Fruit fly (Drosophila melanogaster) whole organism, embryonic: ENCODE measurements around the gene Coq5.
A peak's percentile ranks its signal among the peaks of the same experiment; 100 is the strongest.

Experiments
- Ada2b ChIP-seq: fragments of 200-800 bp; sonication (Bioruptor generic); IDR thresholded peaks from 2 replicates; pipeline ENCODE4 v1.3.6; 2022; ENCODE audit warnings: missing biosample characterization, missing genetic modification characterization
- Awh ChIP-seq: fragments of 200-800 bp; sonication (Bioruptor generic); IDR thresholded peaks from 2 replicates; pipeline ENCODE4, ENCODE4 v1.3.6; 2022; ENCODE audit warnings: missing biosample characterization, missing genetic modification characterization
- Bdp1 ChIP-seq: fragments of 200-800 bp; sonication (Bioruptor generic); optimal IDR thresholded peaks from 3 replicates; lab custom pipeline; 2016; ENCODE audit warnings: missing biosample characterization, missing genetic modification characterization
- CG11398 ChIP-seq: fragments of 200-800 bp; sonication (Bioruptor generic); optimal IDR thresholded peaks from 2 replicates; lab custom pipeline; 2016; ENCODE audit warnings: missing biosample characterization, missing genetic modification characterization
- CG1529 ChIP-seq: fragments of 200-800 bp; sonication (Bioruptor generic); optimal IDR thresholded peaks from 3 replicates; lab custom pipeline; 2018; ENCODE audit warnings: missing biosample characterization, missing genetic modification characterization
- CG1602 ChIP-seq: fragments of 200-800 bp; sonication (Bioruptor generic); optimal IDR thresholded peaks from 3 replicates; lab custom pipeline; 2016; ENCODE audit warnings: missing biosample characterization, missing genetic modification characterization
- CG17186 ChIP-seq: fragments of 200-800 bp; sonication (Bioruptor generic); optimal IDR thresholded peaks from 3 replicates; lab custom pipeline; 2017; ENCODE audit warnings: missing biosample characterization, missing genetic modification reagents, missing genetic modification characterization
- CG17328 ChIP-seq: fragments of 200-800 bp; sonication (Bioruptor generic); IDR thresholded peaks from 2 replicates; pipeline ENCODE4 v1.3.6; 2022; ENCODE audit warnings: missing biosample characterization, missing genetic modification characterization
- CG2199 ChIP-seq: fragments of 200-800 bp; sonication (Bioruptor generic); IDR thresholded peaks from 3 replicates; pipeline ENCODE4 v1.3.6; 2022; ENCODE audit warnings: missing biosample characterization, missing genetic modification characterization
- CG30431 ChIP-seq: fragments of 200-800 bp; sonication (Bioruptor generic); optimal IDR thresholded peaks from 2 replicates; lab custom pipeline; 2017; ENCODE audit warnings: missing biosample characterization, missing genetic modification characterization
- CG32532 ChIP-seq: fragments of 200-800 bp; sonication (Bioruptor generic); IDR thresholded peaks from 2 replicates; pipeline ENCODE4 v1.3.6; 2022; ENCODE audit warnings: missing biosample characterization, missing genetic modification characterization
- CG34224 ChIP-seq: fragments of 200-800 bp; sonication (Bioruptor generic); IDR thresholded peaks from 3 replicates; pipeline ENCODE4 v1.3.6; 2022; ENCODE audit warnings: missing biosample characterization, missing genetic modification characterization; ENCODE audit not compliant: partially characterized antibody
- CG34376 ChIP-seq: fragments of 200-800 bp; sonication (Bioruptor generic); optimal IDR thresholded peaks from 2 replicates; lab custom pipeline; 2018; ENCODE audit warnings: missing biosample characterization, mild to moderate bottlenecking, missing genetic modification characterization
- CG4360 ChIP-seq: fragments of 200-800 bp; sonication (Bioruptor generic); IDR thresholded peaks from 2 replicates; pipeline ENCODE4 v1.3.6; 2022; ENCODE audit warnings: missing biosample characterization, missing genetic modification characterization
- CG4820 ChIP-seq: fragments of 200-800 bp; sonication (Bioruptor generic); optimal IDR thresholded peaks from 3 replicates; lab custom pipeline; 2016; ENCODE audit warnings: missing biosample characterization, missing genetic modification characterization
- CG5180 ChIP-seq: fragments of 200-800 bp; sonication (Bioruptor generic); optimal IDR thresholded peaks from 3 replicates; lab custom pipeline; 2017; ENCODE audit warnings: missing biosample characterization, missing genetic modification characterization, mild to moderate bottlenecking, moderate library complexity, missing genetic modification reagents
- CG7372 ChIP-seq: fragments of 200-800 bp; sonication (Bioruptor generic); IDR thresholded peaks from 2 replicates; pipeline ENCODE4 v1.3.6; 2022; ENCODE audit warnings: missing biosample characterization, missing genetic modification characterization
- CG8388 ChIP-seq: fragments of 200-800 bp; sonication (Bioruptor generic); optimal IDR thresholded peaks from 2 replicates; lab custom pipeline; 2019; ENCODE audit warnings: missing biosample characterization, mild to moderate bottlenecking, missing genetic modification characterization, moderate library complexity
- CG8924 ChIP-seq: fragments of 200-800 bp; optimal IDR thresholded peaks from 3 replicates; lab custom pipeline; 2019; ENCODE audit warnings: missing biosample characterization, mild to moderate bottlenecking, missing genetic modification characterization, moderate library complexity
- Camta ChIP-seq: fragments of 200-800 bp; sonication (Bioruptor generic); optimal IDR thresholded peaks from 2 replicates; lab custom pipeline; 2016; ENCODE audit warnings: missing biosample characterization, missing genetic modification characterization
- Dad ChIP-seq: fragments of 200-800 bp; sonication (Bioruptor generic); optimal IDR thresholded peaks from 3 replicates; lab custom pipeline; 2016; ENCODE audit warnings: missing biosample characterization, missing genetic modification characterization
- E2f1 ChIP-seq: fragments of 200-800 bp; sonication (Bioruptor generic); IDR thresholded peaks from 2 replicates; pipeline ENCODE4 v1.3.6; 2022; ENCODE audit warnings: missing biosample characterization, missing genetic modification characterization
- Hey ChIP-seq: fragments of 200-800 bp; sonication (Bioruptor generic); optimal IDR thresholded peaks from 3 replicates; lab custom pipeline; 2018; ENCODE audit warnings: missing biosample characterization, mild to moderate bottlenecking, missing genetic modification characterization
- Med ChIP-seq: fragments of 200-800 bp; sonication (Bioruptor generic); peaks from one replicate; lab custom pipeline; 2016; ENCODE audit warnings: missing biosample characterization, missing genetic modification characterization, mild to moderate bottlenecking, inconsistent platforms, moderate library complexity
- Pdp1 ChIP-seq, 2 experiments: fragments of 200-800 bp; sonication (Bioruptor generic); optimal IDR thresholded peaks; 3 replicates each; lab custom pipeline; 2016; ENCODE audit warnings: missing biosample characterization in 2 of 2, missing genetic modification characterization in 2 of 2, mild to moderate bottlenecking in 1 of 2, moderate library complexity in 1 of 2
- Scr ChIP-seq: fragments of 200-800 bp; sonication (Bioruptor generic); IDR thresholded peaks from 2 replicates; pipeline ENCODE4 v1.3.6; 2022; ENCODE audit warnings: missing biosample characterization, missing genetic modification characterization; ENCODE audit not compliant: partially characterized antibody
- Ssrp ChIP-seq: fragments of 200-800 bp; sonication (Bioruptor generic); optimal IDR thresholded peaks from 2 replicates; lab custom pipeline; 2018; ENCODE audit warnings: missing biosample characterization, mild to moderate bottlenecking, missing genetic modification characterization, moderate library complexity
- Usf ChIP-seq: fragments of 200-800 bp; sonication (Bioruptor generic); optimal IDR thresholded peaks from 2 replicates; lab custom pipeline; 2017; ENCODE audit warnings: missing genotype, missing biosample characterization, missing genetic modification characterization
- ato ChIP-seq: fragments of 200-800 bp; sonication (Bioruptor generic); IDR thresholded peaks from 2 replicates; pipeline ENCODE4 v1.3.6; 2022; ENCODE audit warnings: missing biosample characterization, missing genetic modification characterization; ENCODE audit not compliant: partially characterized antibody
- az2 ChIP-seq: fragments of 200-800 bp; sonication (Bioruptor generic); optimal IDR thresholded peaks from 3 replicates; lab custom pipeline; 2016; ENCODE audit warnings: missing biosample characterization, missing genetic modification characterization
- crp ChIP-seq, 2 experiments: fragments of 200-800 bp; sonication (Bioruptor generic); optimal IDR thresholded peaks; 2 replicates in 1 of 2; 3 replicates in 1 of 2; lab custom pipeline; 2017; ENCODE audit warnings: missing biosample characterization in 2 of 2, missing genetic modification characterization in 2 of 2, mild to moderate bottlenecking in 1 of 2, moderate library complexity in 1 of 2
- danr ChIP-seq: fragments of 200-800 bp; sonication (Bioruptor generic); IDR thresholded peaks from 2 replicates; pipeline ENCODE4 v1.3.6; 2022; ENCODE audit warnings: missing biosample characterization, missing genetic modification characterization
- exex ChIP-seq: fragments of 200-800 bp; sonication (Bioruptor generic); optimal IDR thresholded peaks from 4 replicates; lab custom pipeline; 2018; ENCODE audit warnings: missing biosample characterization, mild to moderate bottlenecking, missing genetic modification characterization, moderate library complexity
- gcm2 ChIP-seq: fragments of 200-800 bp; sonication (Bioruptor generic); optimal IDR thresholded peaks from 2 replicates; lab custom pipeline; 2016; ENCODE audit warnings: missing biosample characterization, missing genetic modification characterization
- gt ChIP-seq: fragments of 200-800 bp; sonication (Bioruptor generic); IDR thresholded peaks from 2 replicates; pipeline ENCODE4 v1.3.6; 2022; ENCODE audit warnings: missing biosample characterization, missing genetic modification characterization
- jing ChIP-seq: fragments of 200-800 bp; sonication (Bioruptor generic); optimal IDR thresholded peaks from 2 replicates; lab custom pipeline; 2018; ENCODE audit warnings: missing biosample characterization, mild to moderate bottlenecking, missing genetic modification characterization
- klu ChIP-seq: fragments of 200-800 bp; sonication (Bioruptor generic); IDR thresholded peaks from 2 replicates; pipeline ENCODE4 v1.3.6; 2022; ENCODE audit warnings: missing biosample characterization, missing genetic modification characterization
- lola ChIP-seq, 3 experiments: fragments of >200 bp in 2 of 3; fragments of 200-800 bp in 1 of 3; sonication (Bioruptor generic) in 1 of 3; optimal IDR thresholded peaks; 2 replicates each; lab custom pipeline; 2017 to 2019; ENCODE audit warnings: missing biosample characterization in 3 of 3, missing genetic modification characterization in 3 of 3, mild to moderate bottlenecking in 1 of 3, moderate library complexity in 1 of 3
- nom ChIP-seq: fragments of 200-800 bp; sonication (Bioruptor generic); optimal IDR thresholded peaks from 2 replicates; lab custom pipeline; 2017; ENCODE audit warnings: missing biosample characterization, missing genetic modification characterization, mild to moderate bottlenecking, moderate library complexity, missing genetic modification reagents
- odd ChIP-seq: fragments of 200-800 bp; sonication (Bioruptor generic); optimal IDR thresholded peaks from 2 replicates; lab custom pipeline; 2017; ENCODE audit warnings: missing biosample characterization, mild to moderate bottlenecking, missing genetic modification characterization
- schlank ChIP-seq: fragments of 200-800 bp; sonication (Bioruptor generic); optimal IDR thresholded peaks from 2 replicates; lab custom pipeline; 2018; ENCODE audit warnings: missing biosample characterization, mild to moderate bottlenecking, missing genetic modification characterization
- seq ChIP-seq: fragments of 200-800 bp; sonication (Bioruptor generic); IDR thresholded peaks from 2 replicates; pipeline ENCODE4 v1.3.6; 2022; ENCODE audit warnings: missing biosample characterization, missing genetic modification characterization
- slou ChIP-seq: fragments of 200-800 bp; sonication (Bioruptor generic); optimal IDR thresholded peaks from 3 replicates; lab custom pipeline; 2016; ENCODE audit warnings: missing biosample characterization, missing genetic modification characterization
- sqz ChIP-seq: fragments of 200-800 bp; sonication (Bioruptor generic); optimal IDR thresholded peaks from 3 replicates; lab custom pipeline; 2018; ENCODE audit warnings: missing biosample characterization, mild to moderate bottlenecking, missing genetic modification characterization
- sr ChIP-seq: fragments of 200-800 bp; sonication (Bioruptor generic); IDR thresholded peaks from 3 replicates; pipeline ENCODE4 v1.3.6; 2022; ENCODE audit warnings: missing biosample characterization, missing genetic modification characterization
- sug ChIP-seq: fragments of 200-800 bp; optimal IDR thresholded peaks from 2 replicates; lab custom pipeline; 2019; ENCODE audit warnings: missing biosample characterization, mild to moderate bottlenecking, missing genetic modification characterization, moderate library complexity
- wdn ChIP-seq: fragments of 200-800 bp; sonication (Bioruptor generic); IDR thresholded peaks from 2 replicates; pipeline ENCODE4 v1.3.6; 2022; ENCODE audit warnings: missing biosample characterization, missing genetic modification characterization
- wor ChIP-seq: fragments of 200-800 bp; sonication (Bioruptor generic); IDR thresholded peaks from 2 replicates; pipeline ENCODE4 v1.3.6; 2022; ENCODE audit warnings: missing biosample characterization, missing genetic modification characterization

Coq5 gene

dm6 chrX:13236516-13237245, 42.3 kb upstream of the Coq5 start, which contains the start of gene CG32639:
Gene CG32639 (minus strand): TSS chrX:13236566.
- no peak for TF ChIP-seq Bdp1 (GFP tag; lab: Kevin White, UChicago)
- TF ChIP-seq CG7372 (GFP tag; lab: Robert Waterston, UW): no peak
- TF ChIP-seq crp (GFP tag; optimal IDR thresholded peaks at IDR 0.05; lab: Kevin White, UChicago): no peak
- TF ChIP-seq CG34376 (GFP tag; lab: Kevin White, UChicago): peak; percentile 24
- no peak for TF ChIP-seq CG8388 (GFP tag; lab: Kevin White, UChicago)
- no peak for TF ChIP-seq Dad
- TF ChIP-seq lola (GFP tag; optimal IDR thresholded peaks at IDR 0.05; lab: Kevin White, UChicago): no peak
- no peak for TF ChIP-seq CG8924 (tag; lab: Kevin White, UChicago)
- TF ChIP-seq CG30431: no peak
- no peak for TF ChIP-seq CG4360 (GFP tag; lab: Robert Waterston, UW)
- TF ChIP-seq wdn (GFP tag; lab: Robert Waterston, UW): no peak
- TF ChIP-seq CG5180 (GFP tag; lab: Kevin White, UChicago): peak; percentile 52
- TF ChIP-seq Hey: no peak
- TF ChIP-seq CG1602: no peak
- TF ChIP-seq exex (tag; lab: Kevin White, UChicago): peak; percentile 32
- no peak for TF ChIP-seq schlank (tag; lab: Kevin White, UChicago)
- TF ChIP-seq CG2199 (GFP tag; lab: Robert Waterston, UW): 0 out of 3 replicates have a peak, but pooled peaks have one; percentile 52
- peak in 1 of 2 experiments; percentile 63 for TF ChIP-seq Pdp1 (GFP tag; optimal IDR thresholded peaks at IDR 0.05; lab: Kevin White, UChicago)
- TF ChIP-seq Ada2b (GFP tag; lab: Robert Waterston, UW): no peak
- no peak for TF ChIP-seq az2 (GFP tag; lab: Kevin White, UChicago)
- TF ChIP-seq sug: peak; percentile 3
- no peak for TF ChIP-seq CG32532
- TF ChIP-seq CG17328 (GFP tag; lab: Robert Waterston, UW): no peak
- TF ChIP-seq, all 482 proteins: peak for 6

- TF ChIP-seq wor (no peak), sr (GFP tag; lab: Robert Waterston, UW) (no peak), sqz (GFP tag; lab: Kevin White, UChicago) (peak; percentile 56), danr (GFP tag; lab: Robert Waterston, UW) (no peak), gt (GFP tag; lab: Robert Waterston, UW) (no peak), ato (GFP tag; lab: Robert Waterston, UW) (no peak), CG34224 (GFP tag; lab: Robert Waterston, UW) (no peak), CG11398 (GFP tag; lab: Kevin White, UChicago) (no peak), klu (GFP tag; lab: Robert Waterston, UW) (no peak), CG1529 (GFP tag; lab: Kevin White, UChicago) (no peak), Scr (GFP tag; lab: Robert Waterston, UW) (no peak), Usf (GFP tag; lab: Kevin White, UChicago) (no peak), crp (GFP tag; optimal IDR thresholded peaks at IDR 0.05; lab: Kevin White, UChicago) (no peak), CG4820 (no peak), Awh (GFP tag; lab: Robert Waterston, UW) (no peak), slou (GFP tag; lab: Kevin White, UChicago) (no peak), jing (GFP tag; lab: Kevin White, UChicago) (no peak), Camta (no peak), odd (GFP tag; lab: Kevin White, UChicago) (no peak), E2f1 (GFP tag; lab: Robert Waterston, UW) (0 out of 2 replicates have a peak, but pooled peaks have one; percentile 6), seq (GFP tag; lab: Robert Waterston, UW) (no peak), Ssrp (tag; lab: Kevin White, UChicago) (no peak), gcm2 (GFP tag; lab: Kevin White, UChicago) (no peak), CG17186 (GFP tag; lab: Kevin White, UChicago) (no peak), nom (GFP tag; lab: Kevin White, UChicago) (peak; percentile 12), Med (peak; percentile 79)
Measured at dm6 chrX:13234738-13235470, 40.6 kb upstream of the Coq5 start.
